Fruit fly (Drosophila melanogaster): ENCODE results near the gene CG13308.
A peak's percentile ranks its signal among the peaks of the same experiment; 100 is the strongest.

The CG13308 gene

dm6 chr3L:8852907-8853306, 44.6 kb downstream of the CG13308 start (continued):
- peak; percentile 4 for TF ChIP-seq ATbp (GFP tag; optimal IDR thresholded peaks at IDR 0.05)
- no peak for TF ChIP-seq kni (GFP tag; optimal IDR thresholded peaks at IDR 0.05)
- TF ChIP-seq chif (GFP tag; optimal IDR thresholded peaks at IDR 0.05) = no peak
- 0 out of 3 replicates have a peak, but pooled peaks have one; percentile 9 for TF ChIP-seq CG2199 (GFP tag; IDR thresholded peaks at IDR 0.05)
- TF ChIP-seq CG10209 (GFP tag; optimal IDR thresholded peaks at IDR 0.05) = no peak
- no peak for TF ChIP-seq salm (tag; optimal IDR thresholded peaks at IDR 0.05)
- TF ChIP-seq cg (GFP tag; optimal IDR thresholded peaks at IDR 0.05) = no peak
- no peak for TF ChIP-seq CG9797 (GFP tag; optimal IDR thresholded peaks at IDR 0.05)
- no peak for TF ChIP-seq Mad (GFP tag; optimal IDR thresholded peaks at IDR 0.05)
- no peak for TF ChIP-seq trh (GFP tag; optimal IDR thresholded peaks at IDR 0.05)
- TF ChIP-seq p53 (GFP tag; optimal IDR thresholded peaks at IDR 0.05) = no peak
- no peak for TF ChIP-seq gro (GFP tag; optimal IDR thresholded peaks at IDR 0.05)
- TF ChIP-seq Eip74EF (GFP tag; optimal IDR thresholded peaks at IDR 0.05) = no peak
- no peak for TF ChIP-seq CG3163 (GFP tag; optimal IDR thresholded peaks at IDR 0.05)
- TF ChIP-seq gcm2 (GFP tag; optimal IDR thresholded peaks at IDR 0.05) = no peak
- no peak for TF ChIP-seq en (GFP tag; optimal IDR thresholded peaks at IDR 0.05)
- peak; percentile 33; the same call in 1 of the 3 replicates for TF ChIP-seq CG11695 (GFP tag; IDR thresholded peaks at IDR 0.05)
- TF ChIP-seq CG8924 (tag; optimal IDR thresholded peaks at IDR 0.05) = no peak
- TF ChIP-seq HLH3B (GFP tag; IDR thresholded peaks at IDR 0.05) = peak; percentile 41
- TF ChIP-seq nerfin-1 (tag; optimal IDR thresholded peaks at IDR 0.05) = no peak
- no peak for TF ChIP-seq fu2 (GFP tag; optimal IDR thresholded peaks at IDR 0.05)
- TF ChIP-seq CG10267 (tag; optimal IDR thresholded peaks at IDR 0.05) = no peak
- no peak for TF ChIP-seq jigr1 (GFP tag; IDR thresholded peaks at IDR 0.05)
- TF ChIP-seq ttk (GFP tag; IDR thresholded peaks at IDR 0.05) = peak; percentile 31; the same call in 1 of the 2 replicates
- TF ChIP-seq CG15269 (tag; optimal IDR thresholded peaks at IDR 0.05) = peak; percentile 43
- no peak for TF ChIP-seq zen (tag; optimal IDR thresholded peaks at IDR 0.05)
- no peak for TF ChIP-seq Kr (GFP tag; optimal IDR thresholded peaks at IDR 0.05)
- no peak for TF ChIP-seq wek (GFP tag; optimal IDR thresholded peaks at IDR 0.05)
- TF ChIP-seq so (GFP tag; IDR thresholded peaks at IDR 0.05) = peak; percentile 60; the same call in 1 of the 3 replicates
- no peak for TF ChIP-seq ham (GFP tag; IDR thresholded peaks at IDR 0.05)
- no peak for TF ChIP-seq Abd-B (GFP tag; optimal IDR thresholded peaks at IDR 0.05)
- TF ChIP-seq Deaf1 (tag; optimal IDR thresholded peaks at IDR 0.05) = no peak
- TF ChIP-seq sens-2 (GFP tag; IDR thresholded peaks at IDR 0.05) = no peak
- TF ChIP-seq CG18011 (GFP tag; optimal IDR thresholded peaks at IDR 0.05) = no peak
- no peak for TF ChIP-seq CG11560 (tag; IDR thresholded peaks at IDR 0.05)
- no peak for TF ChIP-seq Jarid2 (GFP tag; optimal IDR thresholded peaks at IDR 0.05)
- no peak for TF ChIP-seq CG4820 (GFP tag; optimal IDR thresholded peaks at IDR 0.05)
- TF ChIP-seq CG2712 (tag; optimal IDR thresholded peaks at IDR 0.05) = peak; percentile 16
- 0 out of 3 replicates have a peak, but pooled peaks have one; percentile 17 for TF ChIP-seq CG11093 (GFP tag; IDR thresholded peaks at IDR 0.05)
- no peak for TF ChIP-seq disco-r (GFP tag; optimal IDR thresholded peaks at IDR 0.05)
- no peak for TF ChIP-seq tin (GFP tag; optimal IDR thresholded peaks at IDR 0.05)
- TF ChIP-seq CG7372 (GFP tag; IDR thresholded peaks at IDR 0.05) = no peak
- TF ChIP-seq Taf1 (GFP tag; IDR thresholded peaks at IDR 0.05) = 0 out of 2 replicates have a peak, but pooled peaks have one; percentile 13
- TF ChIP-seq chm (GFP tag; IDR thresholded peaks at IDR 0.05) = no peak
- no peak for TF ChIP-seq CG15479 (GFP tag; optimal IDR thresholded peaks at IDR 0.05)
- no peak for TF ChIP-seq CG4617 (GFP tag; optimal IDR thresholded peaks at IDR 0.05; ENCODE audit: borderline replicate concordance)
- peak; percentile 10 for TF ChIP-seq Oli (tag; optimal IDR thresholded peaks at IDR 0.05)
- TF ChIP-seq CG8388 (GFP tag; optimal IDR thresholded peaks at IDR 0.05) = no peak
- no peak for TF ChIP-seq gfzf (GFP tag; optimal IDR thresholded peaks at IDR 0.05)
- TF ChIP-seq BtbVII (GFP tag; optimal IDR thresholded peaks at IDR 0.05) = no peak
- 0 out of 2 replicates have a peak, but pooled peaks have one; percentile 16 for TF ChIP-seq ara (GFP tag; IDR thresholded peaks at IDR 0.05)
